Fruit fly (Drosophila melanogaster) whole organism, embryonic: ENCODE results near the gene CG7806.
A peak's percentile ranks its signal among the peaks of the same experiment; 100 is the strongest.

Experiments used
- CG10462 ChIP-seq: fragments of 200-800 bp; sonication (Bioruptor generic); optimal IDR thresholded peaks from 2 replicates; lab custom pipeline; 2016; ENCODE audit warnings: missing biosample characterization, missing genetic modification characterization
- CG12299 ChIP-seq: fragments of 200-800 bp; sonication (Bioruptor generic); optimal IDR thresholded peaks from 2 replicates; lab custom pipeline; 2018; ENCODE audit warnings: missing biosample characterization, mild to moderate bottlenecking, missing genetic modification characterization
- CG14667 ChIP-seq: fragments of 200-800 bp; sonication (Bioruptor generic); IDR thresholded peaks from 2 replicates; pipeline ENCODE4 v1.3.6; 2022; ENCODE audit warnings: missing biosample characterization, missing genetic modification characterization
- CG14860 ChIP-seq: fragments of 200-800 bp; sonication (Bioruptor generic); IDR thresholded peaks from 3 replicates; pipeline ENCODE4 v1.3.6; 2022; ENCODE audit warnings: missing biosample characterization, missing genetic modification characterization; ENCODE audit not compliant: partially characterized antibody
- CG17829 ChIP-seq: fragments of 200-800 bp; optimal IDR thresholded peaks from 2 replicates; lab custom pipeline; 2019; ENCODE audit warnings: missing biosample characterization, mild to moderate bottlenecking, missing genetic modification characterization, moderate library complexity
- CG18262 ChIP-seq: fragments of 200-800 bp; optimal IDR thresholded peaks from 3 replicates; lab custom pipeline; 2019; ENCODE audit warnings: missing biosample characterization, mild to moderate bottlenecking, missing genetic modification characterization, moderate library complexity
- CG31441 ChIP-seq: fragments of 200-800 bp; sonication (Bioruptor generic); IDR thresholded peaks from 2 replicates; pipeline ENCODE4 v1.3.6; 2022; ENCODE audit warnings: missing biosample characterization, missing genetic modification characterization
- CG3281 ChIP-seq: fragments of 200-800 bp; sonication (Bioruptor generic); optimal IDR thresholded peaks from 3 replicates; lab custom pipeline; 2017; ENCODE audit warnings: missing biosample characterization, mild to moderate bottlenecking, missing genetic modification characterization
- CG3407 ChIP-seq: fragments of 200-800 bp; sonication (Bioruptor generic); optimal IDR thresholded peaks from 2 replicates; lab custom pipeline; 2018; ENCODE audit warnings: missing biosample characterization, mild to moderate bottlenecking, missing genetic modification characterization
- CG34224 ChIP-seq: fragments of 200-800 bp; sonication (Bioruptor generic); IDR thresholded peaks from 3 replicates; pipeline ENCODE4 v1.3.6; 2022; ENCODE audit warnings: missing biosample characterization, missing genetic modification characterization; ENCODE audit not compliant: partially characterized antibody
- CG42726 ChIP-seq: fragments of 200-800 bp; sonication (Bioruptor generic); IDR thresholded peaks from 2 replicates; pipeline ENCODE4 v1.3.6; 2022; ENCODE audit warnings: missing biosample characterization, missing genetic modification characterization; ENCODE audit not compliant: partially characterized antibody
- CG6272 ChIP-seq: fragments of 200-800 bp; sonication (Bioruptor generic); IDR thresholded peaks from 2 replicates; pipeline ENCODE4 v1.3.6; 2022; ENCODE audit warnings: missing biosample characterization, missing genetic modification characterization
- CG6765 ChIP-seq: fragments of 200-800 bp; sonication (Bioruptor generic); optimal IDR thresholded peaks from 3 replicates; lab custom pipeline; 2017; ENCODE audit warnings: missing biosample characterization, mild to moderate bottlenecking, missing genetic modification characterization
- CG6854 ChIP-seq: fragments of 200-800 bp; sonication (Bioruptor generic); optimal IDR thresholded peaks from 3 replicates; lab custom pipeline; 2017; ENCODE audit warnings: missing biosample characterization, mild to moderate bottlenecking, missing genetic modification characterization
- CG7928 ChIP-seq: fragments of 200-800 bp; sonication (Bioruptor generic); optimal IDR thresholded peaks from 2 replicates; lab custom pipeline; 2017; ENCODE audit warnings: missing biosample characterization, mild to moderate bottlenecking, missing genetic modification characterization
- CG8359 ChIP-seq: fragments of 200-800 bp; sonication (Bioruptor generic); optimal IDR thresholded peaks from 2 replicates; lab custom pipeline; 2017; ENCODE audit warnings: missing biosample characterization, mild to moderate bottlenecking, missing genetic modification characterization, borderline replicate concordance
- E2f2 ChIP-seq: fragments of 200-800 bp; sonication (Bioruptor generic); IDR thresholded peaks from 2 replicates; pipeline ENCODE4 v1.3.6; 2022; ENCODE audit warnings: missing biosample characterization, missing genetic modification characterization
- Eip74EF ChIP-seq, 2 experiments: fragments of 200-800 bp in 1 of 2; fragments of >200 bp in 1 of 2; sonication (Bioruptor generic) in 1 of 2; optimal IDR thresholded peaks; 2 replicates each; lab custom pipeline; 2017 to 2019; ENCODE audit warnings: missing biosample characterization in 2 of 2, missing genetic modification characterization in 2 of 2, mild to moderate bottlenecking in 1 of 2, moderate library complexity in 1 of 2
- H2.0 ChIP-seq: fragments of 200-800 bp; sonication (Bioruptor generic); IDR thresholded peaks from 2 replicates; pipeline ENCODE4 v1.3.6; 2022; ENCODE audit warnings: missing biosample characterization, missing genetic modification characterization
- Hmx ChIP-seq: fragments of 200-800 bp; sonication (Bioruptor generic); optimal IDR thresholded peaks from 2 replicates; lab custom pipeline; 2016; ENCODE audit warnings: missing biosample characterization, missing genetic modification characterization
- Hr78 ChIP-seq, 2 experiments: fragments of 200-800 bp in 1 of 2; fragments of >200 bp in 1 of 2; sonication (Bioruptor generic) in 1 of 2; optimal IDR thresholded peaks; 2 replicates each; lab custom pipeline; 2017 to 2019; ENCODE audit warnings: missing biosample characterization in 2 of 2, missing genetic modification characterization in 2 of 2, mild to moderate bottlenecking in 1 of 2, moderate library complexity in 1 of 2
- Med ChIP-seq: fragments of 200-800 bp; sonication (Bioruptor generic); peaks from one replicate; lab custom pipeline; 2016; ENCODE audit warnings: missing biosample characterization, missing genetic modification characterization, mild to moderate bottlenecking, inconsistent platforms, moderate library complexity
- Mes4 ChIP-seq: fragments of 200-800 bp; sonication (Bioruptor generic); optimal IDR thresholded peaks from 2 replicates; lab custom pipeline; 2016; ENCODE audit warnings: missing biosample characterization, missing genetic modification characterization
- NC2β ChIP-seq: fragments of 200-800 bp; sonication (Bioruptor generic); optimal IDR thresholded peaks from 2 replicates; lab custom pipeline; 2016; ENCODE audit warnings: missing biosample characterization, missing genetic modification characterization
- Rfx ChIP-seq: fragments of 200-800 bp; sonication (Bioruptor generic); IDR thresholded peaks from 2 replicates; pipeline ENCODE4 v1.3.6; 2022; ENCODE audit warnings: missing biosample characterization, missing genetic modification characterization
- Scr ChIP-seq: fragments of 200-800 bp; sonication (Bioruptor generic); IDR thresholded peaks from 2 replicates; pipeline ENCODE4 v1.3.6; 2022; ENCODE audit warnings: missing biosample characterization, missing genetic modification characterization; ENCODE audit not compliant: partially characterized antibody
- Usf ChIP-seq: fragments of 200-800 bp; sonication (Bioruptor generic); optimal IDR thresholded peaks from 2 replicates; lab custom pipeline; 2017; ENCODE audit warnings: missing genotype, missing biosample characterization, missing genetic modification characterization
- abd-A ChIP-seq: fragments of 200-800 bp; sonication (Bioruptor generic); optimal IDR thresholded peaks from 3 replicates; lab custom pipeline; 2019; ENCODE audit warnings: missing biosample characterization, mild to moderate bottlenecking, missing genetic modification characterization, moderate library complexity
- cas ChIP-seq: fragments of 200-800 bp; sonication (Bioruptor generic); IDR thresholded peaks from 2 replicates; pipeline ENCODE4 v1.3.6; 2022; ENCODE audit warnings: missing biosample characterization, missing genetic modification characterization
- dan ChIP-seq: fragments of 200-800 bp; sonication (Bioruptor generic); IDR thresholded peaks from 2 replicates; pipeline ENCODE4 v1.3.6; 2022; ENCODE audit warnings: missing biosample characterization, missing genetic modification characterization
- dmrt99B ChIP-seq: fragments of 200-800 bp; sonication (Bioruptor generic); optimal IDR thresholded peaks from 2 replicates; lab custom pipeline; 2018; ENCODE audit warnings: missing biosample characterization, mild to moderate bottlenecking, missing genetic modification characterization, moderate library complexity
- dpn ChIP-seq, 2 experiments: fragments of 200-800 bp; sonication (Bioruptor generic); optimal IDR thresholded peaks; 3 replicates each; lab custom pipeline; 2016; ENCODE audit warnings: missing biosample characterization in 2 of 2, missing genetic modification characterization in 2 of 2
- ems ChIP-seq: fragments of 200-800 bp; sonication (Bioruptor generic); optimal IDR thresholded peaks from 3 replicates; lab custom pipeline; 2016; ENCODE audit warnings: missing biosample characterization, missing genetic modification characterization
- insv ChIP-seq, 2 experiments: fragments of 200-800 bp; sonication (Bioruptor generic); optimal IDR thresholded peaks; 3 replicates each; lab custom pipeline; 2016 to 2018; ENCODE audit warnings: missing biosample characterization in 2 of 2, missing genetic modification characterization in 2 of 2
- kni ChIP-seq: fragments of 200-800 bp; sonication (Bioruptor generic); optimal IDR thresholded peaks from 3 replicates; lab custom pipeline; 2017; ENCODE audit warnings: mild to moderate bottlenecking, missing biosample characterization, missing genetic modification reagents, missing genetic modification characterization
- mam ChIP-seq: fragments of 200-800 bp; sonication (Bioruptor generic); optimal IDR thresholded peaks from 3 replicates; lab custom pipeline; 2016; ENCODE audit warnings: missing biosample characterization, missing genetic modification characterization
- mirr ChIP-seq: fragments of 200-800 bp; sonication (Bioruptor generic); optimal IDR thresholded peaks from 3 replicates; lab custom pipeline; 2018; ENCODE audit warnings: missing biosample characterization, mild to moderate bottlenecking, missing genetic modification characterization
- mld ChIP-seq: fragments of 200-800 bp; sonication (Bioruptor generic); IDR thresholded peaks from 3 replicates; pipeline ENCODE4 v1.3.6; 2022; ENCODE audit warnings: missing biosample characterization, missing genetic modification characterization; ENCODE audit not compliant: partially characterized antibody
- nmo ChIP-seq: fragments of 200-800 bp; sonication (Bioruptor generic); optimal IDR thresholded peaks from 2 replicates; lab custom pipeline; 2018; ENCODE audit warnings: missing biosample characterization, mild to moderate bottlenecking, missing genetic modification characterization, moderate library complexity
- org-1 ChIP-seq: fragments of 200-800 bp; sonication (Bioruptor generic); optimal IDR thresholded peaks from 2 replicates; lab custom pipeline; 2017; ENCODE audit warnings: missing biosample characterization, missing genetic modification characterization
- prd ChIP-seq, 3 experiments: fragments of >200 bp in 2 of 3; fragments of 200-800 bp in 1 of 3; sonication (Bioruptor generic) in 1 of 3; optimal IDR thresholded peaks in 2 of 3; IDR thresholded peaks in 1 of 3; 2 replicates in 2 of 3; 3 replicates in 1 of 3; pipeline versions ENCODE4 v1.3.6 to Lab custom; 2017 to 2022; ENCODE audit warnings: missing biosample characterization in 1 of 3, missing genetic modification characterization in 1 of 3
- sens-2 ChIP-seq: fragments of 200-800 bp; sonication (Bioruptor generic); IDR thresholded peaks from 2 replicates; pipeline ENCODE4 v1.3.6; 2022; ENCODE audit warnings: missing biosample characterization, missing genetic modification characterization
- sim ChIP-seq: fragments of 200-800 bp; sonication (Bioruptor generic); IDR thresholded peaks from 2 replicates; pipeline ENCODE4 v1.3.6; 2022; ENCODE audit warnings: missing biosample characterization, missing genetic modification characterization
- sqz ChIP-seq: fragments of 200-800 bp; sonication (Bioruptor generic); optimal IDR thresholded peaks from 3 replicates; lab custom pipeline; 2018; ENCODE audit warnings: missing biosample characterization, mild to moderate bottlenecking, missing genetic modification characterization
- trh ChIP-seq: fragments of 200-800 bp; sonication (Bioruptor generic); optimal IDR thresholded peaks from 2 replicates; lab custom pipeline; 2016; ENCODE audit warnings: missing biosample characterization, missing genetic modification characterization
- twi ChIP-seq: fragments of 200-800 bp; optimal IDR thresholded peaks from 2 replicates; lab custom pipeline; 2019; ENCODE audit warnings: missing biosample characterization, mild to moderate bottlenecking, missing genetic modification characterization, moderate library complexity
- unc-4 ChIP-seq: fragments of 200-800 bp; sonication (Bioruptor generic); IDR thresholded peaks from 2 replicates; pipeline ENCODE4 v1.3.6; 2022; ENCODE audit warnings: missing biosample characterization, missing genetic modification characterization; ENCODE audit not compliant: partially characterized antibody
- unpg ChIP-seq: fragments of 200-800 bp; sonication (Bioruptor generic); optimal IDR thresholded peaks from 3 replicates; lab custom pipeline; 2018; ENCODE audit warnings: missing biosample characterization, mild to moderate bottlenecking, missing genetic modification characterization, moderate library complexity
- vfl ChIP-seq: fragments of 200-800 bp; sonication (Bioruptor generic); optimal IDR thresholded peaks from 2 replicates; lab custom pipeline; 2016; ENCODE audit warnings: missing biosample characterization, missing genetic modification characterization

The CG7806 gene

DNA sequence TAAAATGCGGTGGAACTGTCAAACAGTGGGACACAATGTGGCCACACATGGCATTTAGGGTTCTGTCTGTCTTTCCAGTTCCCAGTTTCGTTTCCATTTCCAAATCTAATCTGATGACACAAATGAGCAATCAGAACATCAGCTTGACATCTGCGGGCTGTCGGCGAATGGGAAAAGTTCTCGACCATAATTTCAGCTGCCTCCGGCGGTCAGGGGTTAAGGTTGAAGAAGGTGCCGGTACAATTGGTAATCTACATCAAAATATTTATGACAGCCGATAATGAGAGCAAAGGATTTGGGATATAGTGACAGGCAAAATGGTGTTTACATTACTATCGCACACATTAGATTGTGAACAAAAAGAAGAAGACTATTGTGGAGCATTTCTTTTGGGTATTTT, 29.3 kb upstream of the CG7806 start (continued):
- TF ChIP-seq Eip74EF (GFP tag; optimal IDR thresholded peaks at IDR 0.05; lab: Kevin White, UChicago) (no peak), CG10462 (GFP tag; lab: Kevin White, UChicago) (no peak), trh (GFP tag; lab: Kevin White, UChicago) (no peak), CG7928 (GFP tag; lab: Kevin White, UChicago) (no peak), kni (GFP tag; lab: Kevin White, UChicago) (peak; percentile 11), CG18262 (tag; lab: Kevin White, UChicago) (no peak), mirr (no peak), twi (tag; lab: Kevin White, UChicago) (peak; percentile 85), mld (GFP tag; lab: Robert Waterston, UW) (no peak), Rfx (no peak), sens-2 (GFP tag; lab: Robert Waterston, UW) (0 out of 2 replicates have a peak, but pooled peaks have one; percentile 25), Hr78 (GFP tag; optimal IDR thresholded peaks at IDR 0.05; lab: Kevin White, UChicago) (peak in 1 of 2 experiments; percentile 84), sim (GFP tag; lab: Robert Waterston, UW) (no peak), Scr (GFP tag; lab: Robert Waterston, UW) (no peak), insv (GFP tag; optimal IDR thresholded peaks at IDR 0.05; lab: Kevin White, UChicago) (peak in 1 of 2 experiments; percentile 50), CG42726 (GFP tag; lab: Robert Waterston, UW) (no peak), CG6854 (GFP tag; lab: Kevin White, UChicago) (no peak), CG12299 (no peak), abd-A (tag; lab: Kevin White, UChicago) (peak; percentile 8), NC2β (GFP tag; lab: Kevin White, UChicago) (no peak), Mes4 (GFP tag; lab: Kevin White, UChicago) (no peak), unc-4 (GFP tag; lab: Robert Waterston, UW) (no peak), mam (no peak), vfl (GFP tag; lab: Kevin White, UChicago) (no peak), org-1 (GFP tag; lab: Kevin White, UChicago) (no peak), nmo (GFP tag; lab: Kevin White, UChicago) (no peak), CG6272 (no peak), CG3407 (GFP tag; lab: Kevin White, UChicago) (no peak), unpg (GFP tag; lab: Kevin White, UChicago) (no peak), CG14667 (GFP tag; lab: Robert Waterston, UW) (no peak), CG14860 (GFP tag; lab: Robert Waterston, UW) (no peak)

DNA sequence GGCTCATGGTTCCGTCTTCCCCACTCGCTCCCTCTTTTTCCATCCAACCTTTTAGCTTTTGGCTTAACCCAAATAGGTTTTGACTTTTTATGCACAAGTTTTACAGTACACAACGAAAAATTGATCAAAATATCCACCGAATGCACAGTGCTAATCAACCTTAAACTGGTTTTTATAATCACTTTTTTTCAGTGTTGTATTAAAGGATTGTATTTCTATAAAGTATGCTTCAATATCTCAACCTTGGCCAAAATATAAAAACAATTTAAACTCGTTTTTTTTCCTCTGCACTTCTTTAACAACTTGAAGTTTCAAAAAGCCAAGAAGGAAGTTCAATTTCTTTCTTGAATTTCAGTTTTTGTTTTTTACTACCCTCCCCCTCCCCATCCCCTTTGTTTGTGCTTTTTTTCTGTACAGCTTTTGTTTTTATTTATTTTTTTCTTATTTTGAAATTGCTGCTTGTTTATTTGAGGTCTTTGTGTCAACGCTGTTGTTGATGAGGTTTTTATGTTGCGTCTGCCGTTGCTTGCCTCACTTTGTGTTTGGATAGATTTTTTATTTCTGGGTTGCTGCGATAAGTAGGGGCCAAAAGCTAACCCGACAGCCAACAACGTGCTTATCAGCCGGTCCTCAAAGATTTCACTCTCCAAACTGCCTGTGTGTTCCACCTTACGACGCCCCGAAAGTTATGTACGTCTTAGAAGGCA, 26.1 kb upstream of the CG7806 start:
- no peak for TF ChIP-seq ems
- TF ChIP-seq CG3281 (GFP tag; lab: Kevin White, UChicago) = peak; percentile 9
- TF ChIP-seq cas (GFP tag; lab: Robert Waterston, UW) = no peak
- TF ChIP-seq dan (GFP tag; lab: Robert Waterston, UW) = no peak
- no peak for TF ChIP-seq CG34224
- TF ChIP-seq CG6765 = no peak
- TF ChIP-seq sqz (GFP tag; lab: Kevin White, UChicago) = peak; percentile 76
- peak; percentile 48 for TF ChIP-seq Med (GFP tag; lab: Kevin White, UChicago)
- TF ChIP-seq prd (optimal IDR thresholded peaks at IDR 0.05; lab: Kevin White, UChicago) = no peak
- peak; percentile 38; the same call in 1 of the 3 replicates for TF ChIP-seq prd (GFP tag; IDR thresholded peaks at IDR 0.05; lab: Robert Waterston, UW)
- TF ChIP-seq Hmx (GFP tag; lab: Kevin White, UChicago) = no peak
- TF ChIP-seq Usf (GFP tag; lab: Kevin White, UChicago) = no peak
- TF ChIP-seq H2.0 (GFP tag; lab: Robert Waterston, UW) = no peak
- peak in 1 of 2 experiments; percentile 3 for TF ChIP-seq dpn (GFP tag; optimal IDR thresholded peaks at IDR 0.05; lab: Kevin White, UChicago)
- no peak for TF ChIP-seq E2f2 (GFP tag; lab: Robert Waterston, UW)
- TF ChIP-seq CG31441 (GFP tag; lab: Robert Waterston, UW) = peak; percentile 49
- TF ChIP-seq CG17829 (tag; lab: Kevin White, UChicago) = peak; percentile 5
- TF ChIP-seq dmrt99B = peak; percentile 43
- no peak for TF ChIP-seq CG8359 (GFP tag; lab: Kevin White, UChicago)
